Worm (Caenorhabditis elegans) whole organism, L4 larva: Measurements from ENCODE around the gene T16A9.3.
A peak's percentile ranks its signal among the peaks of the same experiment; 100 is the strongest.

Source experiments
- F10B5.3 ChIP-seq: sonication (generic microtip); optimal IDR thresholded peaks from 2 replicates; lab custom pipeline; 2016; ENCODE audit warnings: mild to moderate bottlenecking, missing genetic modification characterization, missing compliant biosample characterization
- F37D6.2 ChIP-seq: sonication (generic microtip); optimal IDR thresholded peaks from 2 replicates; lab custom pipeline; 2016; ENCODE audit warnings: mild to moderate bottlenecking, missing genetic modification characterization, missing compliant biosample characterization
- F49E8.2 ChIP-seq: sonication (generic microtip); optimal IDR thresholded peaks from 2 replicates; lab custom pipeline; 2016; ENCODE audit warnings: missing compliant biosample characterization, mild to moderate bottlenecking, missing genetic modification characterization, borderline replicate concordance
- R02D3.7 ChIP-seq: fragments of 150-350 bp; sonication (generic microtip); optimal IDR thresholded peaks from 3 replicates; lab custom pipeline; 2014; ENCODE audit warnings: missing biosample characterization, missing genetic modification characterization
- Y105C5A.15 ChIP-seq: fragments of 200-800 bp; sonication (Bioruptor generic); IDR thresholded peaks from 2 replicates; pipeline ENCODE4 v1.3.6; 2022; ENCODE audit warnings: missing genetic modification characterization, missing compliant biosample characterization
- Y5F2A.4 ChIP-seq: fragments of 200-800 bp; sonication (Bioruptor generic); optimal IDR thresholded peaks from 2 replicates; lab custom pipeline; 2018; ENCODE audit warnings: mild to moderate bottlenecking, missing genetic modification characterization, missing compliant biosample characterization
- ZK546.5 ChIP-seq, 2 experiments: sonication (generic microtip); optimal IDR thresholded peaks; 2 replicates each; lab custom pipeline; 2017; ENCODE audit warnings: missing biosample characterization in 2 of 2, missing genetic modification characterization in 2 of 2
- aha-1 ChIP-seq: fragments of 150-350 bp; peaks from one replicate; lab custom pipeline; 2014; ENCODE audit warnings: missing biosample characterization, missing genetic modification characterization
- aly-2 ChIP-seq: sonication (generic microtip); optimal IDR thresholded peaks from 2 replicates; lab custom pipeline; 2018; ENCODE audit warnings: missing biosample characterization, missing genetic modification characterization
- attf-4 ChIP-seq: sonication (generic microtip); optimal IDR thresholded peaks from 3 replicates; lab custom pipeline; 2017; ENCODE audit warnings: missing biosample characterization, missing genetic modification characterization
- ceh-44 ChIP-seq: fragments of 200-800 bp; sonication (Bioruptor generic); IDR thresholded peaks from 2 replicates; pipeline ENCODE4 v1.3.6; 2022; ENCODE audit warnings: missing genetic modification reagents, missing genetic modification characterization, missing compliant biosample characterization
- ctbp-1 ChIP-seq: fragments of 200-800 bp; sonication (Bioruptor generic); IDR thresholded peaks from 2 replicates; pipeline ENCODE4 v1.3.6; 2022; ENCODE audit warnings: missing genetic modification reagents, missing genetic modification characterization, missing compliant biosample characterization
- daf-16 ChIP-seq, 3 experiments: sonication (generic microtip); optimal IDR thresholded peaks; 2 replicates each; lab custom pipeline; 2016 to 2017; ENCODE audit warnings: missing genetic modification characterization in 3 of 3, missing genetic modification reagents in 3 of 3, mild to moderate bottlenecking in 2 of 3, missing compliant biosample characterization in 2 of 3, missing biosample characterization in 1 of 3, moderate library complexity in 1 of 3
- dmd-6 ChIP-seq: fragments of 200-800 bp; sonication (Bioruptor generic); IDR thresholded peaks from 2 replicates; pipeline ENCODE4 v1.3.6; 2022; ENCODE audit warnings: missing genetic modification reagents, missing genetic modification characterization, missing compliant biosample characterization
- dmd-8 ChIP-seq: fragments of 200-800 bp; sonication (Bioruptor generic); IDR thresholded peaks from 2 replicates; pipeline ENCODE4 v1.3.6; 2022; ENCODE audit warnings: missing genetic modification characterization, missing compliant biosample characterization
- egl-27 ChIP-seq: sonication (generic microtip); optimal IDR thresholded peaks from 3 replicates; lab custom pipeline; 2017; ENCODE audit warnings: missing biosample characterization, missing genetic modification reagents, missing genetic modification characterization
- hlh-11 ChIP-seq: fragments of 200-800 bp; sonication (Bioruptor generic); optimal IDR thresholded peaks from 2 replicates; lab custom pipeline; 2018; ENCODE audit warnings: mild to moderate bottlenecking, missing genetic modification characterization, missing compliant biosample characterization
- lim-7 ChIP-seq: fragments of 200-800 bp; sonication (Bioruptor generic); IDR thresholded peaks from 2 replicates; pipeline ENCODE4 v1.3.6; 2022; ENCODE audit warnings: missing genetic modification characterization, missing compliant biosample characterization
- lin-13 ChIP-seq: fragments of 150-350 bp; optimal IDR thresholded peaks from 2 replicates; lab custom pipeline; 2014; ENCODE audit warnings: missing biosample characterization, missing genetic modification reagents, missing genetic modification characterization
- lin-38 ChIP-seq: fragments of 200-800 bp; sonication (Bioruptor generic); IDR thresholded peaks from 2 replicates; pipeline ENCODE4 v1.3.6; 2022; ENCODE audit warnings: missing genetic modification reagents, missing genetic modification characterization, missing compliant biosample characterization
- madf-5 ChIP-seq, 2 experiments: fragments of 200-800 bp; sonication (Bioruptor generic); IDR thresholded peaks; 2 replicates each; pipeline ENCODE4 v1.3.6; 2022; ENCODE audit warnings: missing compliant biosample characterization in 2 of 2, missing genetic modification characterization in 2 of 2
- mdl-1 ChIP-seq, 2 experiments: fragments of 150-350 bp in 1 of 2; sonication (generic microtip) in 1 of 2; optimal IDR thresholded peaks; 2 replicates each; lab custom pipeline; 2014 to 2017; ENCODE audit warnings: missing biosample characterization in 2 of 2, missing genetic modification characterization in 2 of 2
- mes-2 ChIP-seq: sonication (generic microtip); optimal IDR thresholded peaks from 2 replicates; lab custom pipeline; 2016; ENCODE audit warnings: missing genotype, mild to moderate bottlenecking, missing genetic modification characterization, missing compliant biosample characterization; ENCODE audit not compliant: poor library complexity, severe bottlenecking
- mxl-3 ChIP-seq: fragments of 200-800 bp; sonication (Bioruptor generic); optimal IDR thresholded peaks from 2 replicates; lab custom pipeline; 2018; ENCODE audit warnings: mild to moderate bottlenecking, missing genetic modification characterization, missing compliant biosample characterization
- nhr-10 ChIP-seq: fragments of 150-350 bp; optimal IDR thresholded peaks from 2 replicates; lab custom pipeline; 2014; ENCODE audit warnings: missing biosample characterization, missing genetic modification characterization
- nhr-102 ChIP-seq: sonication (generic microtip); optimal IDR thresholded peaks from 2 replicates; lab custom pipeline; 2016; ENCODE audit warnings: mild to moderate bottlenecking, missing genetic modification characterization, moderate library complexity, missing compliant biosample characterization
- nhr-11 ChIP-seq: fragments of 150-350 bp; optimal IDR thresholded peaks from 2 replicates; lab custom pipeline; 2014; ENCODE audit warnings: missing biosample characterization, missing genetic modification characterization
- nhr-28 ChIP-seq: fragments of 150-350 bp; optimal IDR thresholded peaks from 2 replicates; lab custom pipeline; 2014; ENCODE audit warnings: missing biosample characterization, missing genetic modification characterization
- nhr-42 ChIP-seq: fragments of 200-800 bp; sonication (Bioruptor generic); IDR thresholded peaks from 2 replicates; pipeline ENCODE4 v1.3.6; 2022; ENCODE audit warnings: missing genetic modification characterization, missing compliant biosample characterization
- pha-4 ChIP-seq, 2 experiments: fragments of 150-350 bp in 1 of 2; fragments of 200-800 bp in 1 of 2; sonication (Bioruptor generic) in 1 of 2; IDR thresholded peaks in 1 of 2; optimal IDR thresholded peaks in 1 of 2; 2 replicates each; pipeline versions ENCODE4 v1.3.6 to Lab custom; 2014 to 2022; ENCODE audit warnings: missing genetic modification characterization in 2 of 2, missing genetic modification reagents in 2 of 2, missing biosample characterization in 1 of 2, missing compliant biosample characterization in 1 of 2
- rbr-2 ChIP-seq: sonication (generic microtip); optimal IDR thresholded peaks from 2 replicates; lab custom pipeline; 2016; ENCODE audit warnings: missing genotype, missing genetic modification characterization, missing compliant biosample characterization
- spr-1 ChIP-seq: sonication (generic microtip); optimal IDR thresholded peaks from 2 replicates; lab custom pipeline; 2016; ENCODE audit warnings: mild to moderate bottlenecking, missing genetic modification characterization, missing compliant biosample characterization
- spr-3 ChIP-seq: fragments of 200-800 bp; sonication (Bioruptor generic); optimal IDR thresholded peaks from 2 replicates; lab custom pipeline; 2018; ENCODE audit warnings: mild to moderate bottlenecking, missing genetic modification characterization, missing compliant biosample characterization
- unc-39 ChIP-seq: sonication (generic microtip); optimal IDR thresholded peaks from 2 replicates; lab custom pipeline; 2017; ENCODE audit warnings: missing biosample characterization, missing genetic modification characterization
- unc-62 ChIP-seq, 3 experiments: fragments of 150-350 bp in 1 of 3; sonication (generic microtip); optimal IDR thresholded peaks in 2 of 3; peaks in 1 of 3; 1 replicate in 1 of 3; 2 replicates in 2 of 3; lab custom pipeline; 2014 to 2017; ENCODE audit warnings: missing biosample characterization in 3 of 3, missing genetic modification characterization in 3 of 3, missing genetic modification reagents in 3 of 3, missing genotype in 1 of 3
- vab-7 ChIP-seq: fragments of 200-800 bp; sonication (Bioruptor generic); IDR thresholded peaks from 2 replicates; pipeline ENCODE4 v1.3.6; 2022; ENCODE audit warnings: missing genetic modification reagents, missing genetic modification characterization, missing compliant biosample characterization
- zag-1 ChIP-seq: fragments of 150-350 bp; optimal IDR thresholded peaks from 2 replicates; lab custom pipeline; 2014; ENCODE audit warnings: missing biosample characterization, missing genetic modification characterization
- zip-2 ChIP-seq: fragments of 150-350 bp; optimal IDR thresholded peaks from 2 replicates; lab custom pipeline; 2014; ENCODE audit warnings: missing biosample characterization, missing genetic modification characterization
- ztf-11 ChIP-seq: fragments of 150-350 bp; optimal IDR thresholded peaks from 2 replicates; lab custom pipeline; 2014; ENCODE audit warnings: missing biosample characterization, missing genetic modification characterization

T16A9.3 gene

DNA sequence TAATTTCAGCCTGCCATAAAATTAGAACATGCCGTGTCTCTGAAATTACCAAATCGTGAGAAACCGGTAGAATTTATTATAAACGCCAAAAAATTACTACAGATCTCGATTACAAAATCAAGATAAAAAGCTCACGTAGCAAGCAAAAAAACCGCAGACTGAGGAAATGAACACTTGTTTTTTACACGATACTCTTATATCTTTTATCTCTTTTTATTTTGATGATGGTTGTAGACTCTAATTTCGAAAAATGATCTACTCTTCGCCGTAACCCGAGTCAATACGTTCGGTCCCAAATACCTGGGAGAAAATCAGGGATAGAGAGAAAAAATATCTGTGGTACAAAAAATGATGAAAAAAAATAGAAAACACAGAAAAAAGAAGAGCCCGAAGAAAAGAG, 17.8 kb downstream of the T16A9.3 start:
- no peak for TF ChIP-seq madf-5 (GFP tag; IDR thresholded peaks at IDR 0.05; lab: Robert Waterston, UW)
- no peak for TF ChIP-seq ctbp-1
- TF ChIP-seq nhr-102 (tag; lab: Kevin White, UChicago): no peak

ce11 chrV:14226373-14226772, 21.1 kb downstream of the T16A9.3 start, which contains the start of gene nep-21:
TSS of gene nep-21 (minus strand) at chrV:14226473.
- no peak for TF ChIP-seq zag-1 (tag; lab: Kevin White, UChicago)
- no peak for TF ChIP-seq ZK546.5 (tag; optimal IDR thresholded peaks at IDR 0.05; lab: Kevin White, UChicago)
- no peak for TF ChIP-seq mes-2
- TF ChIP-seq unc-39: no peak
- no peak for TF ChIP-seq egl-27 (tag; lab: Kevin White, UChicago)
- no peak for TF ChIP-seq aly-2 (tag; lab: Kevin White, UChicago)
- TF ChIP-seq zip-2: no peak
- TF ChIP-seq F49E8.2 (tag; lab: Kevin White, UChicago): no peak
- no peak for TF ChIP-seq dmd-8 (GFP tag; lab: Robert Waterston, UW)
- TF ChIP-seq lin-13 (GFP tag; lab: Kevin White, UChicago): no peak
- no peak for TF ChIP-seq nhr-10
- no peak for TF ChIP-seq F10B5.3 (tag; lab: Kevin White, UChicago)
- no peak for TF ChIP-seq lim-7 (GFP tag; lab: Robert Waterston, UW)
- TF ChIP-seq attf-4 (tag; lab: Kevin White, UChicago): no peak
- no peak for TF ChIP-seq vab-7 (GFP tag; lab: Robert Waterston, UW)
- TF ChIP-seq Y5F2A.4 (GFP tag; lab: Kevin White, UChicago): no peak
- TF ChIP-seq, all 104 proteins: peak for 0

ce11 chrV:14230788-14231583, 25.7 kb downstream of the T16A9.3 start:
- TF ChIP-seq ztf-11 (tag; lab: Kevin White, UChicago): no peak
- TF ChIP-seq nhr-11 (tag; lab: Kevin White, UChicago): no peak
- no peak for TF ChIP-seq rbr-2 (tag; lab: Kevin White, UChicago)
- TF ChIP-seq vab-7 (GFP tag; lab: Robert Waterston, UW): 0 out of 2 replicates have a peak, but pooled peaks have one; percentile 59
- TF ChIP-seq pha-4 (GFP tag; IDR thresholded peaks at IDR 0.05; lab: Robert Waterston, UW): peak; percentile 54; the same call in 1 of the 2 replicates
- no peak for TF ChIP-seq pha-4 (tag; optimal IDR thresholded peaks at IDR 0.05; lab: Kevin White, UChicago)
- TF ChIP-seq lim-7 (GFP tag; lab: Robert Waterston, UW): peak; percentile 68; the same call in 1 of the 2 replicates
- TF ChIP-seq ceh-44: 0 out of 2 replicates have a peak, but pooled peaks have one; percentile 74
- peak; percentile 46 for TF ChIP-seq aha-1 (tag; lab: Kevin White, UChicago)
- 0 out of 2 replicates have a peak, but pooled peaks have one; percentile 22 for TF ChIP-seq dmd-6 (GFP tag; lab: Robert Waterston, UW)
- 0 out of 2 replicates have a peak, but pooled peaks have one; percentile 31 for TF ChIP-seq ctbp-1
- TF ChIP-seq mdl-1 (tag; optimal IDR thresholded peaks at IDR 0.05; lab: Kevin White, UChicago): no peak
- TF ChIP-seq lin-38 (GFP tag; lab: Robert Waterston, UW): 0 out of 2 replicates have a peak, but pooled peaks have one; percentile 18
- TF ChIP-seq, all 104 proteins: peak for 8

DNA sequence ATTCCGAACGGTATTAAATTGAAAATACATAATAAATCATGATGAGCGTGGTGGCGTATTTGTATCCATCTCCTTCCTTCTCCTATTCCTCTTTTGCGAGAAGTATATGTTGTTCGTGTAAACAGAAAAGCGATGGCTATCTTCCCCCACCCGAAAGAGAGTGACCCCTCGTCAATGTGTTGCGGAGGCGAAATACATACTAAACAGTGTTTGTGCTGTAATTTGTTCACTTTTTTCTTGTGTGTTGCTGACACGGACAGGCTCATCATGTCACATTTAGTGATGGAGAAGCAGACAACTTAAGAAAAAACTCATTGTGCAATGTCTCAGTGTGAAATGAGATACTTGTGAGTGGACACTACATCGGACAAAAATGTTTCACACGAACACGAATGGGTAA, 26.3 kb downstream of the T16A9.3 start:
- TF ChIP-seq mxl-3 (GFP tag; lab: Kevin White, UChicago) (peak; percentile 12), spr-3 (GFP tag; lab: Kevin White, UChicago) (no peak), daf-16 (GFP tag; optimal IDR thresholded peaks at IDR 0.05; lab: Kevin White, UChicago) (peak in 1 of 2 experiments; percentile 56), daf-16 (tag; optimal IDR thresholded peaks at IDR 0.05; lab: Kevin White, UChicago) (peak; percentile 80), dmd-6 (GFP tag; lab: Robert Waterston, UW) (peak; percentile 20; the same call in 1 of the 2 replicates), nhr-28 (tag; lab: Kevin White, UChicago) (peak; percentile 8), spr-1 (tag; lab: Kevin White, UChicago) (no peak), unc-62 (GFP tag; optimal IDR thresholded peaks at IDR 0.05 in 1 of 2; lab: Kevin White, UChicago) (peak in 1 of 2 experiments; percentile 24), unc-62 (tag; optimal IDR thresholded peaks at IDR 0.05; lab: Kevin White, UChicago) (no peak), hlh-11 (tag; lab: Kevin White, UChicago) (peak; percentile 10), nhr-102 (tag; lab: Kevin White, UChicago) (no peak), R02D3.7 (tag; lab: Kevin White, UChicago) (no peak), F37D6.2 (tag; lab: Kevin White, UChicago) (no peak), nhr-42 (GFP tag; lab: Robert Waterston, UW) (no peak), Y105C5A.15 (GFP tag; lab: Robert Waterston, UW) (no peak)
